Fruit fly (Drosophila melanogaster) whole organism, prepupa: ENCODE results near the gene Bub1.

Experiments
- CG16779 ChIP-seq: fragments of 200-800 bp; sonication (Bioruptor generic); optimal IDR thresholded peaks from 3 replicates; lab custom pipeline; 2017; ENCODE audit warnings: missing biosample characterization, mild to moderate bottlenecking, missing genetic modification characterization
- Eip75B ChIP-seq: fragments of 200-800 bp; sonication (Bioruptor generic); optimal IDR thresholded peaks from 3 replicates; lab custom pipeline; 2016; ENCODE audit warnings: missing biosample characterization, missing genetic modification characterization

DNA sequence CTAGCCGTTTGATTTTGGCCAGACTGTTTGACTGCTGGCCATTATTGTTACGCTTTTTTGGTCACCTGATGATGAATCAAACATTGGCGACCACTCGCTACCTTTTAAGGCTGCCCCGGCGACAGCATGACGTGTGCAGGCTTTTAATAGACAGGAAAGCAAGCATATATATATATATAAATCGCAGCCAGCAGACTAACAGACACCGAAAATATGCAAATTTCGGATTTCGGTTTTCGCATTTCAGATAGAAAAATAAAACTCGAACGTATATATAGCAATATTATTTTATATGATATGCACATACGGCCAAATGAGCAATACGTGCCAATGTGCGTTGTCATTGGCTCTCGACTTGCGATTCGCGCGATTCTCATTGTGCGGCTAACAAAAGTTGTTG is 47.9 kb upstream of the Bub1 start:
- TF ChIP-seq CG16779 (no peak), Eip75B (no peak)
